Fruit fly (Drosophila melanogaster) whole organism, embryonic: ENCODE measurements around the gene ZIPIC.
A peak's percentile ranks its signal among the peaks of the same experiment; 100 is the strongest.

Source experiments
- Antp ChIP-seq: fragments of 200-800 bp; sonication (Bioruptor generic); optimal IDR thresholded peaks from 3 replicates; lab custom pipeline; 2016; ENCODE audit warnings: missing biosample characterization, missing genetic modification characterization
- Awh ChIP-seq: fragments of 200-800 bp; sonication (Bioruptor generic); IDR thresholded peaks from 2 replicates; pipeline ENCODE4, ENCODE4 v1.3.6; 2022; ENCODE audit warnings: missing biosample characterization, missing genetic modification characterization
- CG10147 ChIP-seq: fragments of 200-800 bp; sonication (Bioruptor generic); optimal IDR thresholded peaks from 2 replicates; lab custom pipeline; 2019; ENCODE audit warnings: missing biosample characterization, mild to moderate bottlenecking, missing genetic modification characterization, moderate library complexity
- CG11560 ChIP-seq: fragments of 200-800 bp; sonication (Bioruptor generic); IDR thresholded peaks from 3 replicates; pipeline ENCODE4 v1.3.6; 2022; ENCODE audit warnings: missing biosample characterization, missing genetic modification characterization
- CG12155 ChIP-seq: fragments of 200-800 bp; sonication (Bioruptor generic); optimal IDR thresholded peaks from 3 replicates; lab custom pipeline; 2016; ENCODE audit warnings: missing biosample characterization, missing genetic modification characterization
- CG13624 ChIP-seq: fragments of 200-800 bp; sonication (Bioruptor generic); optimal IDR thresholded peaks from 2 replicates; lab custom pipeline; 2016; ENCODE audit warnings: missing biosample characterization, missing genetic modification characterization
- CG14014 ChIP-seq: fragments of 200-800 bp; sonication (Bioruptor generic); IDR thresholded peaks from 2 replicates; pipeline ENCODE4 v1.3.6; 2022; ENCODE audit warnings: missing biosample characterization, missing genetic modification characterization
- CG14710 ChIP-seq: fragments of 200-800 bp; sonication (Bioruptor generic); optimal IDR thresholded peaks from 3 replicates; lab custom pipeline; 2019; ENCODE audit warnings: missing biosample characterization, mild to moderate bottlenecking, missing genetic modification characterization, moderate library complexity
- CG15073 ChIP-seq: fragments of 200-800 bp; sonication (Bioruptor generic); optimal IDR thresholded peaks from 2 replicates; lab custom pipeline; 2016; ENCODE audit warnings: missing biosample characterization, missing genetic modification characterization
- CG16815 ChIP-seq: fragments of 200-800 bp; sonication (Bioruptor generic); optimal IDR thresholded peaks from 3 replicates; lab custom pipeline; 2017; ENCODE audit warnings: missing biosample characterization, mild to moderate bottlenecking, missing genetic modification characterization
- CG17385 ChIP-seq: fragments of 200-800 bp; sonication (Bioruptor generic); optimal IDR thresholded peaks from 3 replicates; lab custom pipeline; 2018; ENCODE audit warnings: missing biosample characterization, mild to moderate bottlenecking, missing genetic modification characterization
- CG2116 ChIP-seq: fragments of 200-800 bp; sonication (Bioruptor generic); optimal IDR thresholded peaks from 3 replicates; lab custom pipeline; 2018; ENCODE audit warnings: missing biosample characterization, mild to moderate bottlenecking, missing genetic modification characterization
- CG31388 ChIP-seq: fragments of 200-800 bp; sonication (Bioruptor generic); optimal IDR thresholded peaks from 2 replicates; lab custom pipeline; 2016; ENCODE audit warnings: missing biosample characterization, missing genetic modification characterization
- CG3163 ChIP-seq: fragments of 200-800 bp; sonication (Bioruptor generic); optimal IDR thresholded peaks from 3 replicates; lab custom pipeline; 2016; ENCODE audit warnings: missing biosample characterization, missing genetic modification characterization
- CG34422 ChIP-seq: fragments of 200-800 bp; sonication (Bioruptor generic); IDR thresholded peaks from 3 replicates; pipeline ENCODE4 v1.3.6; 2022; ENCODE audit warnings: missing biosample characterization, missing genetic modification characterization
- CG4730 ChIP-seq: fragments of 200-800 bp; sonication (Bioruptor generic); IDR thresholded peaks from 2 replicates; pipeline ENCODE4 v1.3.6; 2022; ENCODE audit warnings: missing biosample characterization, missing genetic modification characterization
- CTCF ChIP-seq: fragments of 200-800 bp; sonication (Bioruptor generic); optimal IDR thresholded peaks from 2 replicates; lab custom pipeline; 2017; ENCODE audit warnings: missing biosample characterization, mild to moderate bottlenecking, missing genetic modification characterization, moderate library complexity
- Dek ChIP-seq: fragments of 200-800 bp; sonication (Bioruptor generic); optimal IDR thresholded peaks from 3 replicates; lab custom pipeline; 2019; ENCODE audit warnings: missing biosample characterization, mild to moderate bottlenecking, missing genetic modification characterization, moderate library complexity
- Dref ChIP-seq: fragments of 200-800 bp; sonication (Bioruptor generic); IDR thresholded peaks from 2 replicates; pipeline ENCODE4 v1.3.6; 2022; ENCODE audit warnings: missing biosample characterization, missing genetic modification characterization
- Ets97D ChIP-seq: fragments of 200-800 bp; sonication (Bioruptor generic); optimal IDR thresholded peaks from 3 replicates; lab custom pipeline; 2016; ENCODE audit warnings: missing biosample characterization, missing genetic modification characterization
- HLH3B ChIP-seq: fragments of 200-800 bp; sonication (Bioruptor generic); IDR thresholded peaks from 2 replicates; pipeline ENCODE4 v1.3.6; 2022; ENCODE audit warnings: missing biosample characterization, missing genetic modification characterization
- Hey ChIP-seq: fragments of 200-800 bp; sonication (Bioruptor generic); optimal IDR thresholded peaks from 3 replicates; lab custom pipeline; 2018; ENCODE audit warnings: missing biosample characterization, mild to moderate bottlenecking, missing genetic modification characterization
- Hr51 ChIP-seq, 2 experiments: fragments of 200-800 bp; sonication (Bioruptor generic); optimal IDR thresholded peaks; 2 replicates in 1 of 2; 3 replicates in 1 of 2; lab custom pipeline; 2016 to 2018; ENCODE audit warnings: missing biosample characterization in 2 of 2, missing genetic modification characterization in 2 of 2, mild to moderate bottlenecking in 1 of 2, moderate library complexity in 1 of 2
- Lpt ChIP-seq: fragments of >200 bp; optimal IDR thresholded peaks from 2 replicates; lab custom pipeline; 2018; ENCODE audit warnings: missing biosample characterization, missing genetic modification characterization
- Nf-YB ChIP-seq: fragments of 200-800 bp; sonication (Bioruptor generic); optimal IDR thresholded peaks from 3 replicates; lab custom pipeline; 2019; ENCODE audit warnings: missing biosample characterization, mild to moderate bottlenecking, missing genetic modification characterization, moderate library complexity
- NfI ChIP-seq: fragments of 200-800 bp; sonication (Bioruptor generic); optimal IDR thresholded peaks from 3 replicates; lab custom pipeline; 2018; ENCODE audit warnings: missing biosample characterization, mild to moderate bottlenecking, missing genetic modification characterization, moderate library complexity
- Oaz ChIP-seq: fragments of 200-800 bp; sonication (Bioruptor generic); IDR thresholded peaks from 2 replicates; pipeline ENCODE4 v1.3.6; 2022; ENCODE audit warnings: missing biosample characterization, missing genetic modification characterization
- Ravus ChIP-seq: fragments of 200-800 bp; sonication (Bioruptor generic); IDR thresholded peaks from 2 replicates; pipeline ENCODE4 v1.3.6; 2022; ENCODE audit warnings: missing biosample characterization, missing genetic modification characterization
- Scr ChIP-seq: fragments of 200-800 bp; sonication (Bioruptor generic); IDR thresholded peaks from 2 replicates; pipeline ENCODE4 v1.3.6; 2022; ENCODE audit warnings: missing biosample characterization, missing genetic modification characterization; ENCODE audit not compliant: partially characterized antibody
- Side ChIP-seq: fragments of 200-800 bp; sonication (Bioruptor generic); optimal IDR thresholded peaks from 2 replicates; lab custom pipeline; 2016; ENCODE audit warnings: missing biosample characterization, missing genetic modification characterization
- Sry-δ ChIP-seq: fragments of 200-800 bp; sonication (Bioruptor generic); optimal IDR thresholded peaks from 2 replicates; lab custom pipeline; 2016; ENCODE audit warnings: missing biosample characterization, missing genetic modification characterization
- Xbp1 ChIP-seq: fragments of 200-800 bp; sonication (Bioruptor generic); optimal IDR thresholded peaks from 3 replicates; lab custom pipeline; 2016; ENCODE audit warnings: missing biosample characterization, mild to moderate bottlenecking, missing genetic modification characterization
- ap ChIP-seq: fragments of 200-800 bp; sonication (Bioruptor generic); IDR thresholded peaks from 2 replicates; pipeline ENCODE4 v1.3.6; 2022; ENCODE audit warnings: missing biosample characterization, missing genetic modification characterization
- ara ChIP-seq: fragments of 200-800 bp; sonication (Bioruptor generic); IDR thresholded peaks from 2 replicates; pipeline ENCODE4 v1.3.6; 2022; ENCODE audit warnings: missing biosample characterization, missing genetic modification characterization
- dmrt99B ChIP-seq: fragments of 200-800 bp; sonication (Bioruptor generic); optimal IDR thresholded peaks from 2 replicates; lab custom pipeline; 2018; ENCODE audit warnings: missing biosample characterization, mild to moderate bottlenecking, missing genetic modification characterization, moderate library complexity
- gcm2 ChIP-seq: fragments of 200-800 bp; sonication (Bioruptor generic); optimal IDR thresholded peaks from 2 replicates; lab custom pipeline; 2016; ENCODE audit warnings: missing biosample characterization, missing genetic modification characterization
- gem ChIP-seq: fragments of 200-800 bp; sonication (Bioruptor generic); optimal IDR thresholded peaks from 2 replicates; lab custom pipeline; 2019; ENCODE audit warnings: missing biosample characterization, mild to moderate bottlenecking, missing genetic modification characterization, moderate library complexity
- gfzf ChIP-seq: fragments of 200-800 bp; sonication (Bioruptor generic); optimal IDR thresholded peaks from 2 replicates; lab custom pipeline; 2016; ENCODE audit warnings: missing biosample characterization, mild to moderate bottlenecking, missing genetic modification characterization, moderate library complexity
- hbn ChIP-seq: fragments of 200-800 bp; sonication (Bioruptor generic); IDR thresholded peaks from 2 replicates; pipeline ENCODE4 v1.3.6; 2022; ENCODE audit warnings: missing biosample characterization, missing genetic modification characterization; ENCODE audit not compliant: partially characterized antibody
- her ChIP-seq: fragments of 200-800 bp; sonication (Bioruptor generic); optimal IDR thresholded peaks from 2 replicates; lab custom pipeline; 2016; ENCODE audit warnings: missing biosample characterization, missing genetic modification characterization
- hkb ChIP-seq, 2 experiments: fragments of 200-800 bp in 1 of 2; fragments of >200 bp in 1 of 2; sonication (Bioruptor generic) in 1 of 2; IDR thresholded peaks in 1 of 2; optimal IDR thresholded peaks in 1 of 2; 2 replicates each; pipeline versions ENCODE4 v1.3.6 to Lab custom; 2017 to 2022; ENCODE audit warnings: missing biosample characterization in 1 of 2, missing genetic modification characterization in 1 of 2
- jumu ChIP-seq: fragments of 200-800 bp; sonication (Bioruptor generic); optimal IDR thresholded peaks from 3 replicates; lab custom pipeline; 2016; ENCODE audit warnings: missing biosample characterization, missing genetic modification characterization
- lab ChIP-seq: fragments of 200-800 bp; sonication (Bioruptor generic); optimal IDR thresholded peaks from 3 replicates; lab custom pipeline; 2017; ENCODE audit warnings: missing biosample characterization, missing genetic modification characterization, mild to moderate bottlenecking, moderate library complexity, missing genetic modification reagents
- lbe ChIP-seq: fragments of 200-800 bp; sonication (Bioruptor generic); optimal IDR thresholded peaks from 2 replicates; lab custom pipeline; 2016; ENCODE audit warnings: missing biosample characterization, mild to moderate bottlenecking, missing genetic modification characterization
- nau ChIP-seq: fragments of 200-800 bp; sonication (Bioruptor generic); optimal IDR thresholded peaks from 3 replicates; lab custom pipeline; 2017; ENCODE audit warnings: missing biosample characterization, mild to moderate bottlenecking, missing genetic modification characterization, missing genetic modification reagents
- nom ChIP-seq: fragments of 200-800 bp; sonication (Bioruptor generic); optimal IDR thresholded peaks from 2 replicates; lab custom pipeline; 2017; ENCODE audit warnings: missing biosample characterization, missing genetic modification characterization, mild to moderate bottlenecking, moderate library complexity, missing genetic modification reagents
- oc ChIP-seq: fragments of 200-800 bp; sonication (Bioruptor generic); optimal IDR thresholded peaks from 2 replicates; lab custom pipeline; 2018; ENCODE audit warnings: missing biosample characterization, mild to moderate bottlenecking, missing genetic modification characterization, moderate library complexity
- sug ChIP-seq: fragments of 200-800 bp; optimal IDR thresholded peaks from 2 replicates; lab custom pipeline; 2019; ENCODE audit warnings: missing biosample characterization, mild to moderate bottlenecking, missing genetic modification characterization, moderate library complexity
- usp ChIP-seq: fragments of >200 bp; optimal IDR thresholded peaks from 2 replicates; lab custom pipeline; 2017; ENCODE audit warnings: missing biosample characterization, missing genetic modification characterization
- vfl ChIP-seq: fragments of 200-800 bp; sonication (Bioruptor generic); optimal IDR thresholded peaks from 2 replicates; lab custom pipeline; 2016; ENCODE audit warnings: missing biosample characterization, missing genetic modification characterization
- zfh2 ChIP-seq: fragments of 200-800 bp; sonication (Bioruptor generic); optimal IDR thresholded peaks from 2 replicates; lab custom pipeline; 2016; ENCODE audit warnings: missing biosample characterization, missing genetic modification characterization

Gene ZIPIC

dm6 chr3R:30052455-30053046, 15.9 kb upstream of the ZIPIC start, which contains the start of gene Jasper (continued):
- peak; percentile 33 for TF ChIP-seq Antp (GFP tag; lab: Kevin White, UChicago)
- no peak for TF ChIP-seq gcm2
- TF ChIP-seq CG4730 (GFP tag; lab: Robert Waterston, UW), result no peak
- TF ChIP-seq ara (GFP tag; lab: Robert Waterston, UW), result no peak
- TF ChIP-seq Dref (GFP tag; lab: Robert Waterston, UW), result peak; percentile 95
- TF ChIP-seq usp (GFP tag; lab: Kevin White, UChicago), result no peak
- peak; percentile 99 for TF ChIP-seq gfzf (GFP tag; lab: Kevin White, UChicago)
- peak; percentile 8 for TF ChIP-seq CG12155 (GFP tag; lab: Kevin White, UChicago)
- no peak for TF ChIP-seq hkb (optimal IDR thresholded peaks at IDR 0.05; lab: Kevin White, UChicago)
- no peak for TF ChIP-seq hkb (GFP tag; IDR thresholded peaks at IDR 0.05; lab: Robert Waterston, UW)
- no peak for TF ChIP-seq Oaz (GFP tag; lab: Robert Waterston, UW)
- peak; percentile 51 for TF ChIP-seq sug
- peak; percentile 68 for TF ChIP-seq CG14710 (tag; lab: Kevin White, UChicago)
- TF ChIP-seq Hr51 (GFP tag; optimal IDR thresholded peaks at IDR 0.05; lab: Kevin White, UChicago), result peak in 1 of 2 experiments; percentile 23
- no peak for TF ChIP-seq Hey (tag; lab: Kevin White, UChicago)
- no peak for TF ChIP-seq CG10147
- no peak for TF ChIP-seq Lpt
- no peak for TF ChIP-seq hbn (GFP tag; lab: Robert Waterston, UW)
- peak; percentile 10 for TF ChIP-seq NfI (GFP tag; lab: Kevin White, UChicago)
- peak; percentile 41 for TF ChIP-seq jumu (GFP tag; lab: Kevin White, UChicago)
- peak; percentile 31 for TF ChIP-seq vfl (GFP tag; lab: Kevin White, UChicago)
- no peak for TF ChIP-seq HLH3B (GFP tag; lab: Robert Waterston, UW)
- peak; percentile 13 for TF ChIP-seq CG3163
- no peak for TF ChIP-seq CG31388 (GFP tag; lab: Kevin White, UChicago)
- TF ChIP-seq CG11560 (tag; lab: Robert Waterston, UW), result no peak
- TF ChIP-seq her (GFP tag; lab: Kevin White, UChicago), result peak; percentile 100
- no peak for TF ChIP-seq Side
- peak; percentile 15 for TF ChIP-seq CTCF (GFP tag; lab: Kevin White, UChicago)
- no peak for TF ChIP-seq CG14014
- peak; percentile 84 for TF ChIP-seq Ets97D (GFP tag; lab: Kevin White, UChicago)
- peak; percentile 100 for TF ChIP-seq Sry-δ (GFP tag; lab: Kevin White, UChicago)
- peak; percentile 2 for TF ChIP-seq gem
- no peak for TF ChIP-seq lbe (GFP tag; lab: Kevin White, UChicago)
- no peak for TF ChIP-seq Nf-YB (GFP tag; lab: Kevin White, UChicago)
- TF ChIP-seq CG16815 (GFP tag; lab: Kevin White, UChicago), result no peak
- peak; percentile 58 for TF ChIP-seq CG13624
- peak; percentile 43 for TF ChIP-seq nom (GFP tag; lab: Kevin White, UChicago)
- peak; percentile 52 for TF ChIP-seq CG17385
- peak; percentile 82 for TF ChIP-seq CG2116
- TF ChIP-seq CG34422 (GFP tag; lab: Robert Waterston, UW), result peak; percentile 67; the same call in 1 of the 3 replicates
- TF ChIP-seq lab, result peak; percentile 4
- TF ChIP-seq CG15073 (GFP tag; lab: Kevin White, UChicago), result no peak
- no peak for TF ChIP-seq ap (GFP tag; lab: Robert Waterston, UW)
- TF ChIP-seq Awh (GFP tag; lab: Robert Waterston, UW), result no peak
- peak; percentile 37 for TF ChIP-seq Dek
- TF ChIP-seq Xbp1 (GFP tag; lab: Kevin White, UChicago), result no peak
- TF ChIP-seq Scr (GFP tag; lab: Robert Waterston, UW), result peak; percentile 9; the same call in 1 of the 2 replicates
- TF ChIP-seq nau, result no peak
- peak; percentile 14 for TF ChIP-seq zfh2 (GFP tag; lab: Kevin White, UChicago)
- TF ChIP-seq dmrt99B (tag; lab: Kevin White, UChicago), result no peak
- TF ChIP-seq Ravus (GFP tag; lab: Robert Waterston, UW), result no peak
- no peak for TF ChIP-seq oc
